Fruit fly (Drosophila melanogaster): ENCODE measurements around the gene eff.

The eff gene

dm6 chr3R:14749077-14749798 lies 8.1 kb upstream of the eff start (continued):
- TF ChIP-seq Adf1 (GFP tag; IDR thresholded peaks at IDR 0.05), result peak; percentile 58; the same call in 1 of the 2 replicates
- peak; percentile 83 for TF ChIP-seq CG10543 (GFP tag; optimal IDR thresholded peaks at IDR 0.05)
- peak; percentile 33; the same call in 1 of the 2 replicates for TF ChIP-seq ranshi (GFP tag; IDR thresholded peaks at IDR 0.05)
- TF ChIP-seq CG9609 (GFP tag; optimal IDR thresholded peaks at IDR 0.05), result peak; percentile 23
- peak; percentile 45 for TF ChIP-seq CG13775 (GFP tag; optimal IDR thresholded peaks at IDR 0.05)
- TF ChIP-seq CG13424 (tag; optimal IDR thresholded peaks at IDR 0.05), result peak; percentile 62
- TF ChIP-seq CG13624 (GFP tag; optimal IDR thresholded peaks at IDR 0.05), result peak; percentile 48
- TF ChIP-seq CG2120 (GFP tag; optimal IDR thresholded peaks at IDR 0.05), result peak; percentile 49
- peak; percentile 85 for TF ChIP-seq PHDP (tag; optimal IDR thresholded peaks at IDR 0.05)
- peak; percentile 85; the same call in 2 of the 3 replicates for TF ChIP-seq so (GFP tag; IDR thresholded peaks at IDR 0.05)
- peak; percentile 69 for TF ChIP-seq gem (tag; optimal IDR thresholded peaks at IDR 0.05)
- TF ChIP-seq sens (GFP tag), result peak; percentile 96
- peak; percentile 88 for TF ChIP-seq CG8924 (tag; optimal IDR thresholded peaks at IDR 0.05)
- TF ChIP-seq zen2 (GFP tag; IDR thresholded peaks at IDR 0.05; ENCODE audit: partially characterized antibody), result peak; percentile 17; the same call in 2 of the 3 replicates
- no peak; the same call in 2 of the 3 replicates for TF ChIP-seq tgo (GFP tag; IDR thresholded peaks at IDR 0.05)
- no peak for TF ChIP-seq ind (GFP tag; optimal IDR thresholded peaks at IDR 0.05)
- no peak for TF ChIP-seq ab (GFP tag; optimal IDR thresholded peaks at IDR 0.05)
- TF ChIP-seq insv (GFP tag; optimal IDR thresholded peaks at IDR 0.05), result peak in 1 of 2 experiments; percentile 57
- TF ChIP-seq CG8281 (tag; optimal IDR thresholded peaks at IDR 0.05), result peak; percentile 68
- peak; percentile 1 for TF ChIP-seq CG17802 (tag; optimal IDR thresholded peaks at IDR 0.05)
- peak; percentile 84 for TF ChIP-seq CG15514 (GFP tag; optimal IDR thresholded peaks at IDR 0.05)
- peak; percentile 49 for TF ChIP-seq CoRest (tag; optimal IDR thresholded peaks at IDR 0.05)
- no peak for TF ChIP-seq sc (optimal IDR thresholded peaks at IDR 0.05)
- peak; percentile 68 for TF ChIP-seq sc (GFP tag; optimal IDR thresholded peaks at IDR 0.05)
- peak in 1 of 3 experiments; percentile 75 for TF ChIP-seq Stat92E (GFP tag; optimal IDR thresholded peaks at IDR 0.05)
- peak; percentile 71 for TF ChIP-seq CG3163 (GFP tag; optimal IDR thresholded peaks at IDR 0.05)
- TF ChIP-seq Xrp1 (GFP tag; IDR thresholded peaks at IDR 0.05), result peak; percentile 72
- peak; percentile 63; the same call in 1 of the 3 replicates for TF ChIP-seq Dbx (GFP tag; IDR thresholded peaks at IDR 0.05)
- TF ChIP-seq CG17385 (GFP tag; optimal IDR thresholded peaks at IDR 0.05), result peak; percentile 76
- peak; percentile 83 for TF ChIP-seq CG15601 (tag; optimal IDR thresholded peaks at IDR 0.05)
- peak; percentile 86 for TF ChIP-seq CG13296 (GFP tag; optimal IDR thresholded peaks at IDR 0.05)
- peak; percentile 76 for TF ChIP-seq nerfin-1 (tag; optimal IDR thresholded peaks at IDR 0.05)
- peak; percentile 92 for TF ChIP-seq caup (GFP tag; optimal IDR thresholded peaks at IDR 0.05; ENCODE audit: severe bottlenecking)
- no peak for TF ChIP-seq CG11560 (tag; IDR thresholded peaks at IDR 0.05)
- TF ChIP-seq CG7786 (GFP tag; optimal IDR thresholded peaks at IDR 0.05), result peak; percentile 39
- TF ChIP-seq crol (GFP tag; IDR thresholded peaks at IDR 0.05), result no peak
- TF ChIP-seq Spps (tag; optimal IDR thresholded peaks at IDR 0.05), result peak; percentile 35
- TF ChIP-seq CG32532 (GFP tag; IDR thresholded peaks at IDR 0.05), result peak; percentile 55
- TF ChIP-seq CG18619 (GFP tag; optimal IDR thresholded peaks at IDR 0.05), result peak; percentile 71
- TF ChIP-seq CG2116 (GFP tag; optimal IDR thresholded peaks at IDR 0.05), result peak; percentile 56
- peak; percentile 73 for TF ChIP-seq CG17359 (tag; optimal IDR thresholded peaks at IDR 0.05)
- TF ChIP-seq gsb-n (tag; optimal IDR thresholded peaks at IDR 0.05), result peak; percentile 75
- TF ChIP-seq CG4707 (GFP tag; optimal IDR thresholded peaks at IDR 0.05), result peak; percentile 79
- no peak for TF ChIP-seq ap (GFP tag; IDR thresholded peaks at IDR 0.05)
- TF ChIP-seq Vsx1 (GFP tag; optimal IDR thresholded peaks at IDR 0.05), result peak; percentile 85
- TF ChIP-seq hkb (optimal IDR thresholded peaks at IDR 0.05), result no peak
- TF ChIP-seq hkb (GFP tag; IDR thresholded peaks at IDR 0.05), result peak; percentile 79
- peak; percentile 4 for TF ChIP-seq pum (GFP tag; optimal IDR thresholded peaks at IDR 0.05)
- peak; percentile 37 for TF ChIP-seq bab2 (GFP tag; optimal IDR thresholded peaks at IDR 0.05)

Data from whole organism, embryonic.